Fruit fly (Drosophila melanogaster): ENCODE data around the gene CG6652.

The CG6652 gene

DNA sequence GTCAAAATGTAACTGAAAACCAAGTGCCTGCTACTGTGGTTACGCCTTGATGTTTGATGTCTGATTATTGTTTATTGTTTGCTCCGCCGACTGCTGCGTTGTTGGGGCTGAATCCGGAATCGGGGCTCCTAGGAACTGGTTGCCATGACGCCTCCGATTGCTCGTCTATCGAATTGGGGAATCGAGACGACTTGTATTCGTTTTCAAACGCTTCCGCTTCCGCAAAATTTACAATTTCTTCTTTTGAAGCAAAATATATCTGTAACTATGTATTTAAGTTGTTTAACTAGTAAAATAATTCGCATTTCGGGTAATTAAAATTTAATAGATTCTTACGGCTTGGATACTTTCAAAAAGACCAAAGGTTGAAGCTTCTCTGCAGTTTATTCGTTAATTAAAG is at the start of gene CG6652:
TSS of gene CG6652 (minus strand) at position 101 of the 400 bp plus-strand sequence.
- no peak for TF ChIP-seq noc (tag; optimal IDR thresholded peaks at IDR 0.05)

dm6 chr3L:17055467-17055877 is 32.8 kb upstream of the CG6652 start, which contains the start of gene CG7724:
TSS of gene CG7724 (plus strand) at chr3L:17055613.
- TF ChIP-seq noc (tag; optimal IDR thresholded peaks at IDR 0.05) = no peak

DNA sequence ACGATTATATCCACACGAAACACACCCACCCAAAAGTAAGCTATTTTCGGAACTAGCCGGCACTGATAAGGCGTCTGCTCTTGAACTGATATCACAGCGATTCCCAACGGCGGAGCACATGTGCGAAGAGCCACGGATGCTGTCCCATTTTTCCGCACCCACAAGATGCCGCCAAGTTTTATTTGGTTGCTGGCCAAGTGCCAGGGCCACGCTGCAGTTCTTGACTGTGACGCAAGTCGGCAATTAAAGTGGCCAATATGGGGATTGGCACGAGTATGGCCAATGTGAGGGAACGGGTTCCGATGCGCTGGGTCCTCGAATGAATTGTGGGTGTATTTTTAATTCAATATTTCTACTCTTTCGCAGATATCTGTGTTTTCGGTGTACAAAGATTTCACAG is 31.3 kb upstream of the CG6652 start:
- no peak for TF ChIP-seq noc (tag; optimal IDR thresholded peaks at IDR 0.05)

DNA sequence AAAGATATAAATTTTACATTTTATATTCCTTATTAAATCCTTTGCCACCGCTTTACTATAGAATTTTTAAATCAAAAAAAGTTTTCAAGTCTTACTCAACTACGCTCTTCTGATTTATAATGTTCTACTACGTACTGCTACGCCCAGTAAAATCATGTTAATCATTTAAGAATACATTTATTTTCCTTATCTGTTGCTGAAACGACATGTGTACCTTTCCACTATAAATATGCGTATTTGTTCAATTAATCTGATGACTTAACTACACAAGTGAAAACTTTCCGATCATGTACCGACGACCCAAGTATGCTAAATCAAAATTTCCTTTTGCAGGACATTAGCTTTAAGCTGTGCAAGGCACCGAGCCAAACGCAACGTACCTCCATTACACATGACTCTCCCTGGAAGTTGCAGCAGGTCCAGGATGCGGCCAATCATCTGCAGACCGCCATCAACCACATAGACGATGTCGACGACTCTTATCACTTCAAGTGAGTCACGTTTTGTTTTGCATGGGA is 29.8 kb upstream of the CG6652 start:
- no peak for TF ChIP-seq noc (tag; optimal IDR thresholded peaks at IDR 0.05)

DNA sequence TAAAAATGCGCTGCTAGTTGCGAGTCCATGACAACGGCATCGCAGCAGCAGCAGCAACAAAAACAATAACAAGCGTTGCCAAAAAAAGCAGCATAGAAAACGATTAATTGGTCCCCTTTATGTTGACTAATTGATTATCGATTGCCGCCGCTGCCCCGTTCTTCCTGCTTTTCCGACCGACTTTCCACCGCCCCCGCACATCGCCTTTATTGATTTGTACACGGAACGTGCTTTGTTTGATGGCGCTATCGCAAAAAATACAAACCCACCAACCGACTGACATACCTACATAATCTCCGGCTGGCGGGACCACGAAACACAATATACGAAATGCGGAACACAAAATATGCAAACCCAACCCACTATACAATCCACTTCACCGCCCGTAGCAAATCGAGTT is 28.8 kb upstream of the CG6652 start:
- no peak for TF ChIP-seq noc (tag; optimal IDR thresholded peaks at IDR 0.05)

DNA sequence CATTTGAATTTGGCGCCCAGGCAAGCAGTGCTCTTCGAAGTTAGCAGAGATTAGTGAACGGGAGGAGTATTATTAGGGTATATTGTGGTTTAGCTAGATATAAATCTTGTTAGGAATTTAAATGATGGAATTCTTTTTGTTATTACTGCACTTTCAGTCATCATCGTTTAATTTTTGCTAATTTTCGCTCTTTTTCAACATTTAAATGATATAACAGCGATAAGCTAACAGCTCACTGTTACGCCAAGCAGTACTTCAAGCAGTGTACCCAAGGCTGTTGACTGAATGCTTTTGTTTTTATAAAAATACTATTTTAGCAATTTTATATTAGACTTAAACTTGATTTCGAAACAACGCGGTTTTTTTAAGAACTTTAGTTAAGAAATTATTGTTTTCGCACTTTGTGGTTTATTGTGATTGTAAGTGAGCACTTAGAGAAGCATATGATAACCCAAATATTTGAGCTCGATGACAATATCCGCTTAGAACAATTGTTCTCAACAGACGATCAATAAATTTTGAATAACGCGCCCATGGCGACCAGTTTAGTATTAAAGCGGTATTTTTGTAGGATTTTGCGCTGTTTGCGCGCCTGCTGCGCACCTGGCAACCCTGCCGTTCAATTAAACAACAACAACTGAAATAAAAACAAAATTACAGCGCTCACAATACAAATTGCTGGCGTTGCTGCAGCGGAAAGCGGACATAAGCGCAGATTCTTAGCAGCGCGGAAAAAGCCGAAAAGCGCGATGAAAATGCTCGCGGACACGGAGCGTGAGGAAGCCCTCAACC is 28.2 kb upstream of the CG6652 start:
- TF ChIP-seq noc (tag; optimal IDR thresholded peaks at IDR 0.05) = no peak

DNA sequence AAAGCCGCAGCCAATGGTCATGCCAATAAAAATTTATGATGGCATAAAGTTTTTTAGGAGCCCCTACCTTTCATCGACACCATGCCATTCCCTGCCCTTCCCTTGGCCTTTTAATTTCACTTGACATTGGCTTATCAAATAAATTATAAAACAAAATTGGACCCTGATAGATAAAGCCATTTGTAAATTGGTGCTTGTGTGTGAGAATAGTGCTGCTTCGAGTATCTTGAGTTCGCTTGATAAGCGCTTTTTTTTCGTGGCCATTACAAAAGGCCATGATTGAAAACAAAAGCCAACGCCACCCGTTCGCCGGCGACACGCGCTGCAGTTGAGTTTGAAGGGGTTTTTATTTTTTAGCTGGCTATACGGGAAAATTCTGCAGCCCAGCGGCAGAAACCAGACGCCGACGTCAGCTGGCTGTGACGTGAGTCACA is 27.3 kb upstream of the CG6652 start:
- peak; percentile 88 for TF ChIP-seq noc (tag; optimal IDR thresholded peaks at IDR 0.05)

DNA sequence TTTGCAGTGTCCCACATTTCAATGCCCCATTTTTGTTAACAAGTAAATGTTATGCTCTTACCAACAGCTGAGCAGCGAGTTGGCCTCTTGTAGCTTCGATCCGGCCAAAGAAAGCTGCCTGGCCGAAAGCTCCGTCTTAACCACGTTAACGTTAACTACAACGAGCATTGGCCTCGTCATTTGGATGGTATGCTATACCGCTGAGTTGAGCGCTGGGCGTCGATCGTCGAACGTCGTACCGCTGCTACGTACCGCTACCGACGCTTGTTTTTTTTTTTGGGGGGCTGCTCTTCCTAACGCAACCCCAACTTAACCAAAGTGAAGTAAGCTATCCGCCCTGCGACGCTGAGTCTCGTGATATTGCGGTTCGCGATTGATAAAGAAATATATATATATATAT is 26.7 kb upstream of the CG6652 start, which contains the start of gene rogdi:
TSS of gene rogdi (plus strand) at position 199 of the 400 bp plus-strand sequence.
- TF ChIP-seq noc (tag; optimal IDR thresholded peaks at IDR 0.05) = no peak

DNA sequence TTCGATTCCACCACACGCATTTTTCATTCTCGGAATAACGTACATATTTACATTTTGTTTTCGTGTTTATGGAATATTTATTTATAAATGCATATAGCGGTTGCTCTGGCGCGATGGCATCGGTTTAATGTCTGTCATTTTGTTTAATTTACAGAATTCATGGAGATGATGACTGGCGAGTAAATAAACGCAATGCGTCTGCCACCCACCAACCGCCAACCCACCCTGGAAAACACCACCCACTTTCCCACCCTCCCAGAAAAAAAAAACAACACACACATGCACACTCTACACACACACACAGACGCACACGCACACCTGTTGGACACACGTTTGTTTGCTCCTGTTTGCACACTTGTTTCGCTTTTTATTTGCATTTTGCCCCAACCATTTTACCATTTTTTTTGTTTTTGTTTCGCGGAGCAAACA is 25.2 kb upstream of the CG6652 start:
- peak; percentile 9 for TF ChIP-seq noc (tag; optimal IDR thresholded peaks at IDR 0.05)

- no peak for TF ChIP-seq noc (tag; optimal IDR thresholded peaks at IDR 0.05)
These were observed 23.0 kb upstream of the CG6652 start, which contains the start of gene TpnC73F for dm6 chr3L:17045431-17046238. TSS of gene TpnC73F (plus strand) at chr3L:17046063.

DNA sequence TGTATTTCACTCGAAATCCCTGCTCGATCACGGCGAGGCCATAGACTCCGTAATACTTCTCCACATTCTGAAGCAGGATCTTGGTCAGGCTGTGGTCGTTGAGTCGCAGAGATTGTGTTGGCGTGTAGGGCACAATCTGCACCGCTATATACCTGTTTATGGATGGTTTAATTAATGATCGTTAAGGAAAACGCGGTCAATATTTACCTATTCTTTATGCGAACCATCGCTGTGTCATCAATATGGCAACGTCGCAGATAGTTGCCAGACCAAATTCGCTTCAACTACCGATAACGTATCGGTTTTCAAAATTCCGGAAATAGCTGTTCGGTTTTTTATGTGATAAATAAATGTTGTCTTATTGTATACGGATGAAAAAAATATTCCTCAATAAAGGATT is 22.1 kb upstream of the CG6652 start, which contains the start of gene Pop5:
TSS of gene Pop5 (minus strand) at position 240 of the 400 bp plus-strand sequence.
- TF ChIP-seq noc (tag; optimal IDR thresholded peaks at IDR 0.05) = no peak

DNA sequence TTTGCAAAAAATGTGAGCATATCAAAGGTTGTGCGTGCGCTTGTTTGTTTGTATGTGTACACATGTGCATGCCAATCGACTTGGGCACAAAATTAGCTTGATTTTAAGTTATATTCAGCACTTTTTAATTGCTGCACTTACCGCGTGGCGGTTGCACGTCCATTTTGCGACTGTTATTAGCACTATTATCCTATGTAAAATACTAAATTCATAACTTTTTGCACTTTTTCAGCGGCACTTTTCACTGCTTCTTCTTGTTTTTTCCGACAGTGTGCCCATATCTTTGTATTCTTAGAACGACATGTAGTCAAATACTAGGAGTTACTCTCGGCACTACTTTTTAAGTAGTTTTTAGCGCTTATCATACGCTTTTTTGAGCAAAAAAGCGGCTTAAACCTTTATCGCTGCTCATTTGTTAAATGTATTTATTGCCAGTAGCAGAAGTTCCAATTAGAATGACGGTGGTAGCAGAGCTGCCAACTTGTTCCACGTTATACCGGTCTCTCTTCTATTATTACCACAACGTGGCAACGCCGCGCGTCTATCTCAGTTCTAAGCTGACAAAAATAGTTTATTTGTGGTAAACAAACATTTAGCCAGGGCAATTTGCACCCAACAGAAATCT is 19.8 kb upstream of the CG6652 start, which contains the start of the genes scaf6 and Papst2:
TSS of gene scaf6 (minus strand) at position 278 of the 625 bp plus-strand sequence.
TSS of gene Papst2 (plus strand) at position 501 of the 625 bp plus-strand sequence.
- no peak for TF ChIP-seq noc (tag; optimal IDR thresholded peaks at IDR 0.05)

DNA sequence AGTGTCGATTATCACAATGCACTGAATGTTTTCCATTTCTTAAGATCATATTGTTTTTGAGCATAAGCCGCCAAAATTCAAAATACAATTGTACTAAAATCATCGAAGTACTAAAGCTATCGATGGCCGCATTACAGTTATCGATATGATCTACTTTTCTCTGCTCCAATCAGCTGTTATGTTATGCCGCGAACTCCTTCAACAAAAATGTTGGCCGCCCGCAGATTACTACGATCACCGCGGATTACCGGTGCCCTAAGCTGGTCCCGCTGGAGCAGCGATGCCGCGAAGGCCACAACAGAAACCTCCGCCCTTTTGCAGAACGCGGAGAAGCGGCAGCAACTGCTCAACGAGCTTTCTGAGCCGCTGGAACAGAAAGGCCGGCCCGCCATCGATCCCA is 12.8 kb upstream of the CG6652 start, which contains the start of gene beg:
TSS of gene beg (plus strand) at position 177 of the 400 bp plus-strand sequence.
- TF ChIP-seq noc (tag; optimal IDR thresholded peaks at IDR 0.05) = no peak

DNA sequence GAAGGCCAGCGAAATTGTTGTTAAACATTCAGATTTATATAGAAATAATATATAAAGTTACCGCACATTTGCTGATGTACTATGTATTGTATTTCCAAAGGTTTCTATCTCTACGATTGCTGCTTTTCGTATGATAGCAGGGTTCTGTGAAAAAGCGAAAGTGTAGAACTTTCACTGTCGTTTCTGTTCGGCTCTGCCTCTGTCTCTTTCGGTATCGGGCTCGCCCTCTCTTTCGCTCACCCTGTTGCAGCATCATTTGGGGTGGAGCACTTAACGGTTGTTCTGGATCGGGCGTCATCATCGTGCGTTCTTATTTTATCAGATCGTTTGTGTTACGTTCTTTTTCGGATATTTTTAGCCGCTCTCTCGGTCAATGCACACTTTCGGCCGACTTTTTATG is 10.7 kb upstream of the CG6652 start:
- TF ChIP-seq noc (tag; optimal IDR thresholded peaks at IDR 0.05) = no peak

DNA sequence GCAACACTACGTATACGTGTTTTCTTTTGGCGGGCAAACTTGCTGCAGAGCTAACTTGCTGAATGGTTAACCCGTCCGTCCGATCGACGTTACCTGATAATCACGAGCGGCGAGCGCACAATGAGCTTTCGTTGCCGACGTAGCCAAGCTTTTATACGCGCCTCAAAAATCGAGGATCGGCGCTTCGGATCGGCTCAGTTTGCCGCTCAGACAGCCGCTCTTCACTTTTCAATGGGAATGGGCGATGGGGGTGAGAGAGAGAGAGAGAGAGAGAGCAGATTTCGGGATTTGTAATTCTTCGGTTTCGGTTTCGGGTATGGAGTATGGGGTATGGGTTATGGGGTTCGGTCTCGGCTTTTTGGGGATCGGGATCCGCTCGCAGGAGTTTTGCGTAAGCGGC is 9.3 kb upstream of the CG6652 start, which contains the start of gene Ilp8:
TSS of gene Ilp8 (minus strand) at position 110 of the 400 bp plus-strand sequence.
- TF ChIP-seq noc (tag; optimal IDR thresholded peaks at IDR 0.05) = no peak
